Fruit fly (Drosophila melanogaster) whole organism, wandering third instar larva: Measurements from ENCODE around the gene mRpS10.

Source experiments
- Abd-B ChIP-seq: fragments of >200 bp; optimal IDR thresholded peaks from 2 replicates; lab custom pipeline; 2017; ENCODE audit warnings: missing biosample characterization, missing genetic modification characterization
- CG32264 ChIP-seq: fragments of 200-800 bp; sonication (Bioruptor generic); optimal IDR thresholded peaks from 2 replicates; lab custom pipeline; 2016; ENCODE audit warnings: missing biosample characterization, missing genetic modification characterization
- CG9705 ChIP-seq: fragments of 200-800 bp; sonication (Bioruptor generic); optimal IDR thresholded peaks from 2 replicates; lab custom pipeline; 2018; ENCODE audit warnings: missing biosample characterization, mild to moderate bottlenecking, missing genetic modification characterization
- CrebA ChIP-seq: fragments of 200-800 bp; sonication (Bioruptor generic); optimal IDR thresholded peaks from 2 replicates; lab custom pipeline; 2016; ENCODE audit warnings: missing biosample characterization, mild to moderate bottlenecking, missing genetic modification characterization, borderline replicate concordance
- Dif ChIP-seq: fragments of 200-275, 200-300 bp; sonication (Bioruptor generic); optimal IDR thresholded peaks from 2 replicates; lab custom pipeline; 2018; ENCODE audit warnings: missing biosample characterization, missing genetic modification characterization; ENCODE audit not compliant: partially characterized antibody
- GATAd ChIP-seq: sonication (Bioruptor generic); optimal IDR thresholded peaks from 2 replicates; lab custom pipeline; 2016; ENCODE audit warnings: missing biosample characterization, missing genetic modification characterization
- HLH106 ChIP-seq: fragments of 200-800 bp; optimal IDR thresholded peaks from 3 replicates; lab custom pipeline; 2019; ENCODE audit warnings: missing biosample characterization, mild to moderate bottlenecking, missing genetic modification characterization, moderate library complexity
- Hr78 ChIP-seq: fragments of >200 bp; optimal IDR thresholded peaks from 2 replicates; lab custom pipeline; 2017; ENCODE audit warnings: missing biosample characterization, missing genetic modification characterization
- Hr83 ChIP-seq: fragments of 200-300 bp; sonication (Bioruptor generic); optimal IDR thresholded peaks from 2 replicates; lab custom pipeline; 2016; ENCODE audit warnings: missing biosample characterization, mild to moderate bottlenecking, missing genetic modification characterization, moderate library complexity; ENCODE audit not compliant: poor library complexity, severe bottlenecking
- Jra ChIP-seq: sonication (Bioruptor generic); optimal IDR thresholded peaks from 2 replicates; lab custom pipeline; 2016; ENCODE audit warnings: missing biosample characterization, missing genetic modification characterization
- Mio ChIP-seq: sonication (Bioruptor generic); optimal IDR thresholded peaks from 2 replicates; lab custom pipeline; 2016; ENCODE audit warnings: missing biosample characterization, missing genetic modification characterization
- N ChIP-seq: fragments of >200 bp; optimal IDR thresholded peaks from 2 replicates; lab custom pipeline; 2018; ENCODE audit warnings: missing biosample characterization, missing external identifiers, missing genetic modification characterization
- OdsH ChIP-seq: fragments of 200-800 bp; sonication (Bioruptor generic); optimal IDR thresholded peaks from 2 replicates; lab custom pipeline; 2016; ENCODE audit warnings: missing biosample characterization, mild to moderate bottlenecking, missing genetic modification characterization
- Rel ChIP-seq, 2 experiments: fragments of 200-800 bp; sonication (Bioruptor generic) in 1 of 2; optimal IDR thresholded peaks; 2 replicates in 1 of 2; 3 replicates in 1 of 2; lab custom pipeline; 2016 to 2019; ENCODE audit warnings: mild to moderate bottlenecking in 2 of 2, missing biosample characterization in 2 of 2, missing genetic modification characterization in 2 of 2, moderate library complexity in 1 of 2
- Sp1 ChIP-seq: fragments of 200-800 bp; sonication (Bioruptor generic); optimal IDR thresholded peaks from 3 replicates; lab custom pipeline; 2019; ENCODE audit warnings: missing biosample characterization, mild to moderate bottlenecking, missing genetic modification characterization, moderate library complexity
- br ChIP-seq: fragments of 200-800 bp; sonication (Bioruptor generic); optimal IDR thresholded peaks from 2 replicates; lab custom pipeline; 2016; ENCODE audit warnings: missing biosample characterization, missing genetic modification characterization
- dl ChIP-seq, 2 experiments: fragments of 175-275, 200-275 bp in 1 of 2; fragments of 200-275 bp in 1 of 2; sonication (Bioruptor generic); optimal IDR thresholded peaks; lab custom pipeline; 2018; ENCODE audit warnings: mild to moderate bottlenecking in 2 of 2, missing biosample characterization in 2 of 2, missing genetic modification characterization in 2 of 2, moderate library complexity in 2 of 2; ENCODE audit not compliant: partially characterized antibody in 2 of 2, insufficient read depth in 1 of 2
- dmrt93B ChIP-seq: fragments of 200-800 bp; sonication (Bioruptor generic); optimal IDR thresholded peaks from 2 replicates; lab custom pipeline; 2018; ENCODE audit warnings: missing biosample characterization, mild to moderate bottlenecking, missing genetic modification characterization
- dsf ChIP-seq: sonication (Bioruptor generic); optimal IDR thresholded peaks from 2 replicates; lab custom pipeline; 2016; ENCODE audit warnings: missing biosample characterization, missing genetic modification characterization, borderline replicate concordance
- ey ChIP-seq: fragments of 200-800 bp; sonication (Bioruptor generic); optimal IDR thresholded peaks from 2 replicates; lab custom pipeline; 2016; ENCODE audit warnings: missing biosample characterization, missing genetic modification characterization
- foxo ChIP-seq, 2 experiments: fragments of 200-800 bp; sonication (Bioruptor generic); optimal IDR thresholded peaks; 2 replicates in 1 of 2; 3 replicates in 1 of 2; lab custom pipeline; 2016 to 2017; ENCODE audit warnings: missing biosample characterization in 2 of 2, missing genetic modification characterization in 2 of 2
- fru ChIP-seq: fragments of 200-800 bp; sonication (Bioruptor generic); optimal IDR thresholded peaks from 3 replicates; lab custom pipeline; 2016; ENCODE audit warnings: missing biosample characterization, mild to moderate bottlenecking, missing genetic modification characterization
- h ChIP-seq: fragments of 200-800 bp; sonication (Bioruptor generic); optimal IDR thresholded peaks from 3 replicates; lab custom pipeline; 2016; ENCODE audit warnings: missing biosample characterization, mild to moderate bottlenecking, missing genetic modification characterization
- pan ChIP-seq: fragments of >200 bp; optimal IDR thresholded peaks from 2 replicates; lab custom pipeline; 2017
- psq ChIP-seq: fragments of 200-800 bp; sonication (Bioruptor generic); optimal IDR thresholded peaks from 3 replicates; lab custom pipeline; 2017; ENCODE audit warnings: missing biosample characterization, mild to moderate bottlenecking, missing genetic modification characterization, moderate library complexity
- rgr ChIP-seq: fragments of 200-800 bp; sonication (Bioruptor generic); optimal IDR thresholded peaks from 3 replicates; lab custom pipeline; 2016; ENCODE audit warnings: missing biosample characterization, mild to moderate bottlenecking, missing genetic modification characterization
- sage ChIP-seq: fragments of 200-800 bp; sonication (Bioruptor generic); optimal IDR thresholded peaks from 2 replicates; lab custom pipeline; 2016; ENCODE audit warnings: missing biosample characterization, mild to moderate bottlenecking, missing genetic modification characterization
- sv ChIP-seq: fragments of 200-800 bp; sonication (Bioruptor generic); optimal IDR thresholded peaks from 3 replicates; lab custom pipeline; 2016; ENCODE audit warnings: missing biosample characterization, missing genetic modification characterization
- woc ChIP-seq: sonication (Bioruptor generic); optimal IDR thresholded peaks from 2 replicates; lab custom pipeline; 2016; ENCODE audit warnings: missing biosample characterization, mild to moderate bottlenecking, missing genetic modification characterization

The mRpS10 gene

DNA sequence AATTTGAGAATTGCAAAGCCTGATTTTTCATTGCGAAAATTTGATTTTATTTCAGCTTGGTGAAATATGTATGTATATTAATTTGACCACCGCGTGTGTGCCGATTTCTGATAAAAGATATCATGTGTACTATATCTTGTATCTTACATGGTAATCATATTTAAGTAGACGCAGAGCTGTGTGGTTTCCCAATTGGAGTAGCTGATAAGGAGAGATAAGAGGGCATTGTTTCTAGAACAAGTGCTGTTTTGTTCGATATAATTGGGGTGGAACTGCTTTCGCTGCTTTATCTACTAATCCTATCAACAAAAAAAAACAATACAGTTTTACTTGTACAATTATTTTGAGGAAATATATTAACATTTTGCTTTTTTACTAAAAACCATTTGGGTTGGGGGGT is 17.1 kb downstream of the mRpS10 start:
- TF ChIP-seq Hr83 (no peak), Rel (GFP tag; optimal IDR thresholded peaks at IDR 0.05; lab: Kevin White, UChicago) (no peak), Rel (tag; optimal IDR thresholded peaks at IDR 0.05; lab: Kevin White, UChicago) (peak; percentile 98), br (GFP tag; lab: Kevin White, UChicago) (peak; percentile 4), woc (GFP tag; lab: Kevin White, UChicago) (no peak), CG32264 (GFP tag; lab: Kevin White, UChicago) (no peak), dsf (GFP tag; lab: Kevin White, UChicago) (no peak), foxo (GFP tag; optimal IDR thresholded peaks at IDR 0.05; lab: Kevin White, UChicago) (peak in 1 of 2 experiments; percentile 22), Jra (GFP tag; lab: Kevin White, UChicago) (peak; percentile 9), h (GFP tag; lab: Kevin White, UChicago) (peak; percentile 7), Sp1 (GFP tag; lab: Kevin White, UChicago) (peak; percentile 8), psq (no peak)

DNA sequence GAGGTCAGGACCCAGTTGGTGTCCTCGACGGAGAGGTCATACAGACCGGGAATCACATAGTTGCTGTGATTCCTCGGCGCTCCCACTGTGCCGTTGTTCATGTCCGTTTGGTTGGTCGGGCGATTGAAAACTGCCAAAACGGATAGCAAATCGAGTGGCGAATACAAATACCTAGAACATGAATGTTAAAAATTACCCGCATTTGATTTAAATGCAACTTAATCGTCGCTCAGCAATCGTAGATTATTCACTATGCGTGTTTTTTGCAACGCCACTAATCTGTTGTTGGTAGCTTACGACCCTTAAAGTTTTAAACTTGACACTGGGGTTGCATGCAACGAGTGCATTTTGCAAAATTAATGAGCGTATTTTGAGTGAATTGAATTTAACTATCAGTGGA is 19.6 kb downstream of the mRpS10 start, which contains the start of gene Amt:
Gene Amt, minus strand, starts transcription at position 101 of the 400 bp plus-strand sequence.
- TF ChIP-seq CG9705 (no peak), CrebA (GFP tag; lab: Kevin White, UChicago) (no peak), Sp1 (GFP tag; lab: Kevin White, UChicago) (no peak), rgr (GFP tag; lab: Kevin White, UChicago) (no peak), ey (no peak), dsf (GFP tag; lab: Kevin White, UChicago) (no peak), pan (no peak), woc (GFP tag; lab: Kevin White, UChicago) (no peak), GATAd (no peak), Mio (GFP tag; lab: Kevin White, UChicago) (no peak), Rel (GFP tag; optimal IDR thresholded peaks at IDR 0.05; lab: Kevin White, UChicago) (no peak), Rel (tag; optimal IDR thresholded peaks at IDR 0.05; lab: Kevin White, UChicago) (no peak), Jra (GFP tag; lab: Kevin White, UChicago) (no peak), foxo (GFP tag; optimal IDR thresholded peaks at IDR 0.05; lab: Kevin White, UChicago) (no peak), N (GFP tag; lab: Kevin White, UChicago) (no peak), CG32264 (GFP tag; lab: Kevin White, UChicago) (no peak)

DNA sequence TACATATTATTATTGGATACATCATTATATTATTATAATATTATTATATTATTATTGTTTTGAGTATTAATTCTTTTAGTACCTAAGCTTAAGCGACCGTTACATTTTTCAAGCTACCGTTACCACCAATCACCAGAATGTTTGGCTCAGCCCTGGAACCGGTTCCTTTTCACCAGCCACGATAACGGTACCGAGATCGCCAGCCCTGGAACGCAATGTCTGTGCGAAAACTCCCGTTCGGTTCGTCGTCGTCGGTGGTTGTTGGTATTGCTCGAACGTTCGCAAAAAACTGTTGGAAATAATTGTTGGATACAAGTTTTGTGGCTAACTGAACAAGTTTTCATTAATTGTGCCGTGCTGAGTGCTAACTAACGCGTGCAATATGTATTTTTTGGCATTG is 20.3 kb downstream of the mRpS10 start, which contains the start of gene CG42404:
Gene CG42404, plus strand, starts transcription at position 360 of the 400 bp plus-strand sequence.
- no peak for TF ChIP-seq Rel (GFP tag; optimal IDR thresholded peaks at IDR 0.05; lab: Kevin White, UChicago)
- no peak for TF ChIP-seq Rel (tag; optimal IDR thresholded peaks at IDR 0.05; lab: Kevin White, UChicago)
- TF ChIP-seq h (GFP tag; lab: Kevin White, UChicago) = no peak
- no peak for TF ChIP-seq Abd-B (GFP tag; lab: Kevin White, UChicago)
- TF ChIP-seq dmrt93B (GFP tag; lab: Kevin White, UChicago) = no peak
- no peak for TF ChIP-seq N (GFP tag; lab: Kevin White, UChicago)
- no peak for TF ChIP-seq GATAd
- no peak for TF ChIP-seq sage (GFP tag; lab: Kevin White, UChicago)
- TF ChIP-seq dl (GFP tag; optimal IDR thresholded peaks at IDR 0.05; lab: Kevin White, UChicago; ENCODE audit: insufficient read depth in 1 of 2, partially characterized antibody in 2 of 2) = no peak

DNA sequence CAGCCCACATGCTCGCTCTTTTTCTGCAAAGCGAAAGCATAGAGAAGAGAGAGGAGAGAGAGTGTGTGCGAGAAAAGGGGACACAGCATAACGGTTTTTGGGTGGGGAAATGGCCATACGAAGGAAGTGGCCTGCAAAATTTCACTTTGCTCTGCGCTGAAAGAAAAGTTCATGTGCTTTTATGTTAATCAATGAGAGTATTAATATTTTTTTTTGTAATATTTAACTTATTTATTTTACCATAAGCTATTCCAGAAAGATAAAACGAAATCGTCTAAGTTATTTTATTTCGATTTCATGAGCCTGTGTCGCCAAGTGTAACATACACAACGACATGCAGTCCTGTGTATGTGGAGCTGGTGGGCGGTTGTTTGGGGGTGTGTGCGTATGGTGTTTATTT is 21.0 kb downstream of the mRpS10 start:
- TF ChIP-seq CG9705 (no peak), sv (GFP tag; lab: Kevin White, UChicago) (peak; percentile 30), HLH106 (tag; lab: Kevin White, UChicago) (peak; percentile 61), GATAd (no peak), psq (peak; percentile 61), fru (GFP tag; lab: Kevin White, UChicago) (peak; percentile 60), OdsH (GFP tag; lab: Kevin White, UChicago) (peak; percentile 55), Sp1 (GFP tag; lab: Kevin White, UChicago) (no peak), ey (peak; percentile 37), Dif (GFP tag; lab: Kevin White, UChicago) (peak; percentile 11), CG32264 (GFP tag; lab: Kevin White, UChicago) (no peak), Hr78 (GFP tag; lab: Kevin White, UChicago) (no peak), Abd-B (GFP tag; lab: Kevin White, UChicago) (no peak), pan (no peak), dmrt93B (GFP tag; lab: Kevin White, UChicago) (no peak), br (GFP tag; lab: Kevin White, UChicago) (peak; percentile 14), foxo (GFP tag; optimal IDR thresholded peaks at IDR 0.05; lab: Kevin White, UChicago) (no peak)
- TF ChIP-seq, all 38 proteins: peak for 8
